Fruit fly (Drosophila melanogaster) whole organism, embryonic: ENCODE measurements around the gene CG17329.

Experiments used
- BEAF-32 ChIP-seq: fragments of 200-800 bp; sonication (Bioruptor generic); optimal IDR thresholded peaks from 3 replicates; lab custom pipeline; 2017; ENCODE audit warnings: missing biosample characterization, missing genetic modification characterization, mild to moderate bottlenecking, moderate library complexity, missing genetic modification reagents
- CG10366 ChIP-seq: fragments of 200-800 bp; sonication (Bioruptor generic); IDR thresholded peaks from 2 replicates; pipeline ENCODE4 v1.3.6; 2022; ENCODE audit warnings: missing biosample characterization, missing genetic modification characterization
- CG13287 ChIP-seq: fragments of 200-800 bp; sonication (Bioruptor generic); IDR thresholded peaks from 2 replicates; pipeline ENCODE4 v1.3.6; 2022; ENCODE audit warnings: missing biosample characterization, missing genetic modification characterization; ENCODE audit not compliant: partially characterized antibody
- CG14710 ChIP-seq: fragments of 200-800 bp; sonication (Bioruptor generic); optimal IDR thresholded peaks from 3 replicates; lab custom pipeline; 2019; ENCODE audit warnings: missing biosample characterization, mild to moderate bottlenecking, missing genetic modification characterization, moderate library complexity
- CG1602 ChIP-seq: fragments of 200-800 bp; sonication (Bioruptor generic); optimal IDR thresholded peaks from 3 replicates; lab custom pipeline; 2016; ENCODE audit warnings: missing biosample characterization, missing genetic modification characterization
- CG16779 ChIP-seq: fragments of 200-800 bp; sonication (Bioruptor generic); IDR thresholded peaks from 2 replicates; pipeline ENCODE4 v1.3.6; 2022; ENCODE audit warnings: missing biosample characterization, missing genetic modification characterization
- CG18262 ChIP-seq: fragments of 200-800 bp; optimal IDR thresholded peaks from 3 replicates; lab custom pipeline; 2019; ENCODE audit warnings: missing biosample characterization, mild to moderate bottlenecking, missing genetic modification characterization, moderate library complexity
- CG2678 ChIP-seq: fragments of 200-800 bp; sonication (Bioruptor generic); optimal IDR thresholded peaks from 3 replicates; lab custom pipeline; 2019; ENCODE audit warnings: missing biosample characterization, mild to moderate bottlenecking, missing genetic modification characterization, moderate library complexity
- CG30403 ChIP-seq: fragments of 200-800 bp; sonication (Bioruptor generic); optimal IDR thresholded peaks from 3 replicates; lab custom pipeline; 2016; ENCODE audit warnings: missing biosample characterization, missing genetic modification characterization
- CG30431 ChIP-seq: fragments of 200-800 bp; sonication (Bioruptor generic); optimal IDR thresholded peaks from 2 replicates; lab custom pipeline; 2017; ENCODE audit warnings: missing biosample characterization, missing genetic modification characterization
- CG3163 ChIP-seq: fragments of 200-800 bp; sonication (Bioruptor generic); optimal IDR thresholded peaks from 3 replicates; lab custom pipeline; 2016; ENCODE audit warnings: missing biosample characterization, missing genetic modification characterization
- CG32532 ChIP-seq: fragments of 200-800 bp; sonication (Bioruptor generic); IDR thresholded peaks from 2 replicates; pipeline ENCODE4 v1.3.6; 2022; ENCODE audit warnings: missing biosample characterization, missing genetic modification characterization
- CG4328 ChIP-seq: fragments of 200-800 bp; sonication (Bioruptor generic); optimal IDR thresholded peaks from 3 replicates; lab custom pipeline; 2017; ENCODE audit warnings: missing biosample characterization, missing genetic modification reagents, missing genetic modification characterization
- CG4404 ChIP-seq: fragments of 200-800 bp; sonication (Bioruptor generic); IDR thresholded peaks from 2 replicates; pipeline ENCODE4 v1.3.6; 2022; ENCODE audit warnings: missing biosample characterization, missing genetic modification characterization
- CG4730 ChIP-seq: fragments of 200-800 bp; sonication (Bioruptor generic); IDR thresholded peaks from 2 replicates; pipeline ENCODE4 v1.3.6; 2022; ENCODE audit warnings: missing biosample characterization, missing genetic modification characterization
- Chrac-16 ChIP-seq: fragments of 200-800 bp; sonication (Bioruptor generic); optimal IDR thresholded peaks from 3 replicates; lab custom pipeline; 2016; ENCODE audit warnings: missing biosample characterization, missing genetic modification characterization
- D ChIP-seq, 2 experiments: fragments of 200-800 bp in 1 of 2; fragments of >200 bp in 1 of 2; sonication (Bioruptor generic) in 1 of 2; optimal IDR thresholded peaks; 2 replicates in 1 of 2; 3 replicates in 1 of 2; lab custom pipeline; 2017; ENCODE audit warnings: mild to moderate bottlenecking in 1 of 2, missing biosample characterization in 1 of 2, missing genetic modification characterization in 1 of 2, missing genetic modification reagents in 1 of 2
- HLH3B ChIP-seq: fragments of 200-800 bp; sonication (Bioruptor generic); IDR thresholded peaks from 2 replicates; pipeline ENCODE4 v1.3.6; 2022; ENCODE audit warnings: missing biosample characterization, missing genetic modification characterization
- Mad ChIP-seq: fragments of 200-800 bp; sonication (Bioruptor generic); optimal IDR thresholded peaks from 2 replicates; lab custom pipeline; 2016; ENCODE audit warnings: missing biosample characterization, missing genetic modification characterization
- Mrtf ChIP-seq: fragments of 200-800 bp; sonication (Bioruptor generic); IDR thresholded peaks from 3 replicates; pipeline ENCODE4 v1.3.6; 2022; ENCODE audit warnings: missing biosample characterization, missing genetic modification characterization
- Oaz ChIP-seq: fragments of 200-800 bp; sonication (Bioruptor generic); IDR thresholded peaks from 2 replicates; pipeline ENCODE4 v1.3.6; 2022; ENCODE audit warnings: missing biosample characterization, missing genetic modification characterization
- Sry-β ChIP-seq: fragments of 200-800 bp; sonication (Bioruptor generic); optimal IDR thresholded peaks from 2 replicates; lab custom pipeline; 2018; ENCODE audit warnings: missing biosample characterization, mild to moderate bottlenecking, missing genetic modification characterization, moderate library complexity
- ab ChIP-seq: fragments of 200-800 bp; sonication (Bioruptor generic); optimal IDR thresholded peaks from 2 replicates; lab custom pipeline; 2016; ENCODE audit warnings: missing biosample characterization, missing genetic modification characterization
- bowl ChIP-seq: fragments of 200-800 bp; sonication (Bioruptor generic); IDR thresholded peaks from 2 replicates; pipeline ENCODE4 v1.3.6; 2022; ENCODE audit warnings: missing biosample characterization, missing genetic modification characterization
- croc ChIP-seq: fragments of 200-800 bp; sonication (Bioruptor generic); conservative IDR thresholded peaks from 3 replicates; pipeline ENCODE4 v1.3.6; 2022; ENCODE audit warnings: missing biosample characterization, missing genetic modification characterization
- ems ChIP-seq: fragments of 200-800 bp; sonication (Bioruptor generic); optimal IDR thresholded peaks from 3 replicates; lab custom pipeline; 2016; ENCODE audit warnings: missing biosample characterization, missing genetic modification characterization
- fd102C ChIP-seq: fragments of 200-800 bp; sonication (Bioruptor generic); optimal IDR thresholded peaks from 2 replicates; lab custom pipeline; 2018; ENCODE audit warnings: missing biosample characterization, mild to moderate bottlenecking, missing genetic modification characterization, moderate library complexity
- ftz-f1 ChIP-seq: fragments of 200-800 bp; sonication (Bioruptor generic); optimal IDR thresholded peaks from 2 replicates; lab custom pipeline; 2016; ENCODE audit warnings: missing biosample characterization, missing genetic modification characterization
- hb ChIP-seq: fragments of 200-800 bp; sonication (Bioruptor generic); IDR thresholded peaks from 3 replicates; pipeline ENCODE4 v1.3.6; 2022; ENCODE audit warnings: missing biosample characterization, missing genetic modification characterization; ENCODE audit not compliant: partially characterized antibody
- lola ChIP-seq, 3 experiments: fragments of >200 bp in 2 of 3; fragments of 200-800 bp in 1 of 3; sonication (Bioruptor generic) in 1 of 3; optimal IDR thresholded peaks; 2 replicates each; lab custom pipeline; 2017 to 2019; ENCODE audit warnings: missing biosample characterization in 3 of 3, missing genetic modification characterization in 3 of 3, mild to moderate bottlenecking in 1 of 3, moderate library complexity in 1 of 3
- nerfin-1 ChIP-seq: fragments of 200-800 bp; sonication (Bioruptor generic); optimal IDR thresholded peaks from 3 replicates; lab custom pipeline; 2019; ENCODE audit warnings: missing biosample characterization, mild to moderate bottlenecking, missing genetic modification characterization, moderate library complexity
- nom ChIP-seq: fragments of 200-800 bp; sonication (Bioruptor generic); optimal IDR thresholded peaks from 2 replicates; lab custom pipeline; 2017; ENCODE audit warnings: missing biosample characterization, missing genetic modification characterization, mild to moderate bottlenecking, moderate library complexity, missing genetic modification reagents
- odd ChIP-seq: fragments of 200-800 bp; sonication (Bioruptor generic); optimal IDR thresholded peaks from 2 replicates; lab custom pipeline; 2017; ENCODE audit warnings: missing biosample characterization, mild to moderate bottlenecking, missing genetic modification characterization
- otp ChIP-seq: fragments of 200-800 bp; sonication (Bioruptor generic); IDR thresholded peaks from 3 replicates; pipeline ENCODE4, ENCODE4 v1.3.6; 2022; ENCODE audit warnings: missing biosample characterization, missing genetic modification characterization
- pnt ChIP-seq: fragments of 200-800 bp; sonication (Bioruptor generic); optimal IDR thresholded peaks from 3 replicates; lab custom pipeline; 2016; ENCODE audit warnings: missing biosample characterization, missing genetic modification characterization
- prd ChIP-seq, 3 experiments: fragments of >200 bp in 2 of 3; fragments of 200-800 bp in 1 of 3; sonication (Bioruptor generic) in 1 of 3; optimal IDR thresholded peaks in 2 of 3; IDR thresholded peaks in 1 of 3; 2 replicates in 2 of 3; 3 replicates in 1 of 3; pipeline versions ENCODE4 v1.3.6 to Lab custom; 2017 to 2022; ENCODE audit warnings: missing biosample characterization in 1 of 3, missing genetic modification characterization in 1 of 3
- sc ChIP-seq, 3 experiments: fragments of >200 bp in 2 of 3; fragments of 200-800 bp in 1 of 3; sonication (Bioruptor generic) in 1 of 3; optimal IDR thresholded peaks; 2 replicates in 2 of 3; 3 replicates in 1 of 3; lab custom pipeline; 2017; ENCODE audit warnings: mild to moderate bottlenecking in 1 of 3, missing biosample characterization in 1 of 3, missing genetic modification characterization in 1 of 3, missing genetic modification reagents in 1 of 3
- sens ChIP-seq: fragments of 200-800 bp; sonication (Bioruptor generic); peaks from one replicate; lab custom pipeline; 2016; ENCODE audit warnings: missing biosample characterization, missing genetic modification characterization
- seq ChIP-seq: fragments of 200-800 bp; sonication (Bioruptor generic); IDR thresholded peaks from 2 replicates; pipeline ENCODE4 v1.3.6; 2022; ENCODE audit warnings: missing biosample characterization, missing genetic modification characterization
- slou ChIP-seq: fragments of 200-800 bp; sonication (Bioruptor generic); optimal IDR thresholded peaks from 3 replicates; lab custom pipeline; 2016; ENCODE audit warnings: missing biosample characterization, missing genetic modification characterization
- tap ChIP-seq: fragments of 200-800 bp; optimal IDR thresholded peaks from 3 replicates; lab custom pipeline; 2019; ENCODE audit warnings: missing biosample characterization, mild to moderate bottlenecking, missing genetic modification characterization, moderate library complexity
- tio ChIP-seq: fragments of 200-800 bp; sonication (Bioruptor generic); optimal IDR thresholded peaks from 2 replicates; lab custom pipeline; 2017; ENCODE audit warnings: missing biosample characterization, missing genetic modification characterization, inconsistent platforms
- toy ChIP-seq: fragments of 200-800 bp; sonication (Bioruptor generic); IDR thresholded peaks from 2 replicates; pipeline ENCODE4 v1.3.6; 2022; ENCODE audit warnings: missing biosample characterization, missing genetic modification characterization
- tup ChIP-seq: fragments of 200-800 bp; sonication (Bioruptor generic); optimal IDR thresholded peaks from 2 replicates; lab custom pipeline; 2016; ENCODE audit warnings: missing biosample characterization, mild to moderate bottlenecking, missing genetic modification characterization, moderate library complexity
- vfl ChIP-seq: fragments of 200-800 bp; sonication (Bioruptor generic); optimal IDR thresholded peaks from 2 replicates; lab custom pipeline; 2016; ENCODE audit warnings: missing biosample characterization, missing genetic modification characterization

Gene CG17329

DNA sequence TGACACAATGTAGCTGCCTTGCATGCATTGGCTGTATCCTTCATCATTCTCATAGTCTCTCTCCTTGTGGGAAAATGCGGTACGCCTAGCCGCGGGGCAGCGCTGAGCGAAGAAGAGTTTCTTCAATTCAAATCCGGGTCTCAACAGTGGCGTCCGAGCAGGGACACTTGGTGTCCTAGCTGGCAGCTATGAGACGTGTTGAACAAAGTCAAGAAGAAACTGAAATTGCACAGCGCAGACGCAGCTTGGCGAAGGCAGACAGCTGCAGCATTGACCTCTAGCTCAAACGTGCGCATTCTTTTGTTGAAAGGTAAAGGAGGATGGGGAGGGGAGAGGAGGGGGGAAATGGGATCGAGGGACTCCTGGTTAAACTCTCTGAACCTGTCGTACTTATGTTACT lies 27.4 kb upstream of the CG17329 start (continued):
- no peak for TF ChIP-seq Chrac-16 (GFP tag; lab: Kevin White, UChicago)
- TF ChIP-seq otp (GFP tag; lab: Robert Waterston, UW): no peak
- TF ChIP-seq CG4730 (GFP tag; lab: Robert Waterston, UW): no peak
- TF ChIP-seq bowl: no peak
- no peak for TF ChIP-seq Mrtf (GFP tag; lab: Robert Waterston, UW)
- TF ChIP-seq hb (GFP tag; lab: Robert Waterston, UW): no peak
- TF ChIP-seq D (optimal IDR thresholded peaks at IDR 0.05; lab: Kevin White, UChicago): peak; percentile 4
- no peak for TF ChIP-seq D (GFP tag; optimal IDR thresholded peaks at IDR 0.05; lab: Kevin White, UChicago)
- peak; percentile 32; the same call in 1 of the 2 replicates for TF ChIP-seq CG16779
- TF ChIP-seq pnt: no peak
- no peak for TF ChIP-seq CG14710 (tag; lab: Kevin White, UChicago)
- no peak for TF ChIP-seq tup (GFP tag; lab: Kevin White, UChicago)

DNA sequence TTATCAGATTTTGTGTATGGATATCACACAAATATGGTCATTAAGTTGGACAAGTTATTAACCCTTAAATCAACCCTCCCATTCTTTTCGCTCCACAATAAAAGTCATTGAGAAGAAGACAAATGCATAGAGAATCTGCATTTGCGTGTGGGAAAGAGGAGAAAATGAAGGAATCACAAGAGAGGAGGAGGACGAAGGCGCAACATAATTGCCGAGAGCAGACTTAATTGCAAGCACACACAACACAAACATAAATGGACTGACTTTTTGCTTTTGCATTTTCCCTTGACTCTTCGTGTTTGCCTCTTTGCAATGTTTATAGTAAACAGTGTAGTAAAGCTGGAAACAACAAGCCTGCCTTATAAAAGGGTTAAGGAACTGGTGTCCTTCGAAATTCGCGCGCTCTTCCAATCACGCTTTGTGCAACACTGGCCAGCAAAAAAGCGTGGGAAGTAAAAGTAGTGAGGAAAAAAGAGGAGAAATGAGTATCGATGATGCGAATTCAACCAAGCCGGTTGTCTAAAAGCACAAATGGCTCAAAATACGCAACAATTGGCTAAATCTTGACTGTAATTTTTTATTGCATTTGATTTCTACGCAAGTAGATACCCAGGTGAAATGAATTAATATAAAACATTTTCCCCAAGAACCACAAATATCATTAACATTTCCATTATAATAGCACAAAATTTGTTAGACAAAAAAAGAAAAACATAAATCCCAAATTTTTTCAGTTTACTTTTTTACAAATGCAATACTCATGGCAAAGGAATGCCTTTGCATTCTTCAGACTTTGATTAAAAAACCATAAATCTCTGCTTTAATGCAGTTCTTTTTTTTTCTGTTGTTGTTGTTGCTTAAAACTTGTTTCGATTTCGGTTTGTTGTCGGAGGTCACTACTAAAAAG lies 23.7 kb upstream of the CG17329 start:
- TF ChIP-seq ems (GFP tag; lab: Kevin White, UChicago): no peak
- no peak for TF ChIP-seq slou (GFP tag; lab: Kevin White, UChicago)
- TF ChIP-seq fd102C (GFP tag; lab: Kevin White, UChicago): no peak
- TF ChIP-seq lola (GFP tag; optimal IDR thresholded peaks at IDR 0.05; lab: Kevin White, UChicago): no peak
- TF ChIP-seq HLH3B (GFP tag; lab: Robert Waterston, UW): no peak
- no peak for TF ChIP-seq CG3163 (GFP tag; lab: Kevin White, UChicago)
- TF ChIP-seq ab (GFP tag; lab: Kevin White, UChicago): no peak
- TF ChIP-seq vfl (GFP tag; lab: Kevin White, UChicago): no peak
- no peak for TF ChIP-seq CG30431 (GFP tag; lab: Kevin White, UChicago)
- TF ChIP-seq CG4404 (GFP tag; lab: Robert Waterston, UW): no peak
- TF ChIP-seq CG18262 (tag; lab: Kevin White, UChicago): no peak
- peak; percentile 27 for TF ChIP-seq nom
- TF ChIP-seq CG13287 (GFP tag; lab: Robert Waterston, UW): no peak
- TF ChIP-seq sens: peak; percentile 75
- TF ChIP-seq nerfin-1 (tag; lab: Kevin White, UChicago): no peak
- TF ChIP-seq, all 482 proteins: peak for 2

DNA sequence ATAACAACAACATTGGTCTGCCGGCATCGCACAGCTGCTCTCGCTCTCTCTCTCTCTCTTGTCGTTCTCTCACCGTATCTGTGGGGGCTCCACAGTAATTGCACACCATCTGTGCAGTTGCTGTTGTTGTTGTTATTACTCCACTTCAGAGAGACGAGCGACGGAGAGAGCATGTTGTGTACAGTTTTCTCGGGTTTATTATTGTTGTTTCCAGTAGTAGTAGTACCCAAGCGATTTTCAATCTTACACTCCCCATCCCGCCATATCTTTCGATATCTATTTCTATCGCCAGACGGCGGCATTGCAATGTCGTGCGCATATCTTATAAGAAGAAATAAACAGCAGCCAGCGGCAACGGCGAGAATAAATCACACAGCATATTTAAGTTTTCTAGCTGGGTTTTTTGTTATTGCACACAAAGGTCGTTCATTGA lies 23.0 kb upstream of the CG17329 start:
- no peak for TF ChIP-seq croc (GFP tag; lab: Robert Waterston, UW)
- TF ChIP-seq prd (optimal IDR thresholded peaks at IDR 0.05; lab: Kevin White, UChicago): no peak
- TF ChIP-seq prd (GFP tag; IDR thresholded peaks at IDR 0.05; lab: Robert Waterston, UW): no peak
- TF ChIP-seq nom: peak; percentile 8
- TF ChIP-seq CG32532: no peak
- no peak for TF ChIP-seq BEAF-32 (GFP tag; lab: Kevin White, UChicago)
- no peak for TF ChIP-seq CG10366
- no peak for TF ChIP-seq tio (GFP tag; lab: Kevin White, UChicago)
- peak; percentile 16 for TF ChIP-seq Sry-β (GFP tag; lab: Kevin White, UChicago)
- TF ChIP-seq D (optimal IDR thresholded peaks at IDR 0.05; lab: Kevin White, UChicago): no peak
- no peak for TF ChIP-seq D (GFP tag; optimal IDR thresholded peaks at IDR 0.05; lab: Kevin White, UChicago)
- no peak for TF ChIP-seq Mad (GFP tag; lab: Kevin White, UChicago)
- TF ChIP-seq ftz-f1 (GFP tag; lab: Kevin White, UChicago): peak; percentile 6
- TF ChIP-seq CG2678 (tag; lab: Kevin White, UChicago): no peak
- no peak for TF ChIP-seq CG4328 (GFP tag; lab: Kevin White, UChicago)
- no peak for TF ChIP-seq CG30403 (GFP tag; lab: Kevin White, UChicago)
- TF ChIP-seq odd (GFP tag; lab: Kevin White, UChicago): peak; percentile 2
- TF ChIP-seq Oaz: no peak
- TF ChIP-seq tap (tag; lab: Kevin White, UChicago): peak; percentile 34
- TF ChIP-seq seq: no peak
- no peak for TF ChIP-seq CG1602 (GFP tag; lab: Kevin White, UChicago)
- TF ChIP-seq sc (optimal IDR thresholded peaks at IDR 0.05; lab: Kevin White, UChicago): no peak
- no peak for TF ChIP-seq sc (GFP tag; optimal IDR thresholded peaks at IDR 0.05; lab: Kevin White, UChicago)
- TF ChIP-seq toy (GFP tag; lab: Robert Waterston, UW): no peak
